Worm (Caenorhabditis elegans) whole organism, L4 larva: ENCODE measurements around the gene acox-1.5.

Experiments used
- D1046.2 ChIP-seq: fragments of 200-800 bp; sonication (Bioruptor generic); IDR thresholded peaks from 2 replicates; pipeline ENCODE4 v1.3.6; 2022; ENCODE audit warnings: missing genetic modification characterization, missing compliant biosample characterization
- F10B5.3 ChIP-seq: sonication (generic microtip); optimal IDR thresholded peaks from 2 replicates; lab custom pipeline; 2016; ENCODE audit warnings: mild to moderate bottlenecking, missing genetic modification characterization, missing compliant biosample characterization
- F26F4.8 ChIP-seq: fragments of 200-800 bp; sonication (Bioruptor generic); conservative IDR thresholded peaks from 2 replicates; pipeline ENCODE4 v1.3.6; 2022; ENCODE audit warnings: missing genetic modification characterization, missing compliant biosample characterization
- T26A8.4 ChIP-seq: fragments of 200-800 bp; sonication (Bioruptor generic); IDR thresholded peaks from 2 replicates; pipeline ENCODE4 v1.3.6; 2022; ENCODE audit warnings: missing genetic modification characterization, missing compliant biosample characterization
- Y105C5A.15 ChIP-seq: fragments of 200-800 bp; sonication (Bioruptor generic); IDR thresholded peaks from 2 replicates; pipeline ENCODE4 v1.3.6; 2022; ENCODE audit warnings: missing genetic modification characterization, missing compliant biosample characterization
- Y48G9A.11 ChIP-seq: fragments of 200-800 bp; sonication (Bioruptor generic); IDR thresholded peaks from 2 replicates; pipeline ENCODE4 v1.3.6; 2022; ENCODE audit warnings: missing genetic modification reagents, missing genetic modification characterization, missing compliant biosample characterization
- Y5F2A.4 ChIP-seq: fragments of 200-800 bp; sonication (Bioruptor generic); optimal IDR thresholded peaks from 2 replicates; lab custom pipeline; 2018; ENCODE audit warnings: mild to moderate bottlenecking, missing genetic modification characterization, missing compliant biosample characterization
- ZK546.5 ChIP-seq, 2 experiments: sonication (generic microtip); optimal IDR thresholded peaks; 2 replicates each; lab custom pipeline; 2017; ENCODE audit warnings: missing biosample characterization in 2 of 2, missing genetic modification characterization in 2 of 2
- aly-2 ChIP-seq: sonication (generic microtip); optimal IDR thresholded peaks from 2 replicates; lab custom pipeline; 2018; ENCODE audit warnings: missing biosample characterization, missing genetic modification characterization
- ama-1 ChIP-seq: fragments of 150-350 bp; optimal IDR thresholded peaks from 2 replicates; lab custom pipeline; 2014; ENCODE audit warnings: inconsistent platforms, mixed read lengths
- attf-4 ChIP-seq: sonication (generic microtip); optimal IDR thresholded peaks from 3 replicates; lab custom pipeline; 2017; ENCODE audit warnings: missing biosample characterization, missing genetic modification characterization
- ceh-20 ChIP-seq: fragments of 200-800 bp; sonication (Bioruptor generic); IDR thresholded peaks from 2 replicates; pipeline ENCODE4 v1.3.6; 2022; ENCODE audit warnings: missing genetic modification reagents, missing genetic modification characterization, missing compliant biosample characterization
- ceh-28 ChIP-seq: fragments of 150-350 bp; optimal IDR thresholded peaks from 2 replicates; lab custom pipeline; 2014; ENCODE audit warnings: missing biosample characterization, missing genetic modification reagents, missing genetic modification characterization
- ces-1 ChIP-seq: fragments of 150-350 bp; sonication (generic microtip); optimal IDR thresholded peaks from 4 replicates; lab custom pipeline; 2014; ENCODE audit warnings: missing biosample characterization, missing genetic modification reagents, missing genetic modification characterization
- dmd-9 ChIP-seq: fragments of 200-800 bp; sonication (Bioruptor generic); IDR thresholded peaks from 2 replicates; pipeline ENCODE4 v1.3.6; 2022; ENCODE audit warnings: missing genetic modification reagents, missing genetic modification characterization, missing compliant biosample characterization
- dve-1 ChIP-seq: sonication (generic microtip); optimal IDR thresholded peaks from 2 replicates; lab custom pipeline; 2017; ENCODE audit warnings: antibody characterized with exemption, mild to moderate bottlenecking, missing genetic modification characterization, missing compliant biosample characterization; ENCODE audit not compliant: insufficient read depth
- fos-1 ChIP-seq: fragments of 150-350 bp; optimal IDR thresholded peaks from 2 replicates; lab custom pipeline; 2014; ENCODE audit warnings: missing biosample characterization, missing genetic modification characterization
- gei-8 ChIP-seq: fragments of 200-800 bp; sonication (Bioruptor generic); optimal IDR thresholded peaks from 2 replicates; lab custom pipeline; 2018; ENCODE audit warnings: mild to moderate bottlenecking, missing genetic modification characterization, missing compliant biosample characterization
- hif-1 ChIP-seq, 2 experiments: sonication (generic microtip); optimal IDR thresholded peaks; 2 replicates each; lab custom pipeline; 2016 to 2017; ENCODE audit warnings: missing compliant biosample characterization in 2 of 2, missing genetic modification characterization in 2 of 2, missing genetic modification reagents in 2 of 2, missing genotype in 2 of 2, mild to moderate bottlenecking in 1 of 2
- lir-3 ChIP-seq: sonication (generic microtip); optimal IDR thresholded peaks from 2 replicates; lab custom pipeline; 2016; ENCODE audit warnings: mild to moderate bottlenecking, missing genetic modification characterization, missing compliant biosample characterization
- lsy-2 ChIP-seq, 2 experiments: fragments of 150-350 bp in 1 of 2; sonication (generic microtip) in 1 of 2; optimal IDR thresholded peaks; 2 replicates each; lab custom pipeline; 2014 to 2017; ENCODE audit warnings: missing biosample characterization in 2 of 2, missing genetic modification characterization in 2 of 2
- madf-5 ChIP-seq, 2 experiments: fragments of 200-800 bp; sonication (Bioruptor generic); IDR thresholded peaks; 2 replicates each; pipeline ENCODE4 v1.3.6; 2022; ENCODE audit warnings: missing compliant biosample characterization in 2 of 2, missing genetic modification characterization in 2 of 2
- mdt-29 ChIP-seq: fragments of 200-800 bp; sonication (Bioruptor generic); IDR thresholded peaks from 2 replicates; pipeline ENCODE4 v1.3.6; 2022; ENCODE audit warnings: missing genetic modification reagents, missing genetic modification characterization, missing compliant biosample characterization
- mep-1 ChIP-seq: fragments of 150-350 bp; sonication (generic microtip); optimal IDR thresholded peaks from 3 replicates; lab custom pipeline; 2014; ENCODE audit warnings: missing biosample characterization, missing genetic modification characterization
- mes-2 ChIP-seq: sonication (generic microtip); optimal IDR thresholded peaks from 2 replicates; lab custom pipeline; 2016; ENCODE audit warnings: missing genotype, mild to moderate bottlenecking, missing genetic modification characterization, missing compliant biosample characterization; ENCODE audit not compliant: poor library complexity, severe bottlenecking
- nhr-10 ChIP-seq: fragments of 150-350 bp; optimal IDR thresholded peaks from 2 replicates; lab custom pipeline; 2014; ENCODE audit warnings: missing biosample characterization, missing genetic modification characterization
- nhr-11 ChIP-seq: fragments of 150-350 bp; optimal IDR thresholded peaks from 2 replicates; lab custom pipeline; 2014; ENCODE audit warnings: missing biosample characterization, missing genetic modification characterization
- nhr-111 ChIP-seq: fragments of 200-800 bp; sonication (Bioruptor generic); optimal IDR thresholded peaks from 2 replicates; lab custom pipeline; 2018; ENCODE audit warnings: mild to moderate bottlenecking, missing genetic modification characterization, missing compliant biosample characterization
- nhr-48 ChIP-seq: sonication (generic microtip); optimal IDR thresholded peaks from 2 replicates; lab custom pipeline; 2016; ENCODE audit warnings: mild to moderate bottlenecking, missing genetic modification characterization, missing compliant biosample characterization
- nhr-76 ChIP-seq: fragments of 150-350 bp; optimal IDR thresholded peaks from 2 replicates; lab custom pipeline; 2014; ENCODE audit warnings: missing biosample characterization, missing genetic modification characterization
- nhr-77 ChIP-seq: fragments of 150-350 bp; optimal IDR thresholded peaks from 2 replicates; lab custom pipeline; 2014; ENCODE audit warnings: missing biosample characterization, missing genetic modification characterization
- pqm-1 ChIP-seq: sonication (generic microtip); optimal IDR thresholded peaks from 2 replicates; lab custom pipeline; 2017; ENCODE audit warnings: missing biosample characterization, missing genetic modification characterization
- sdz-12 ChIP-seq: fragments of 200-800 bp; sonication (Bioruptor generic); optimal IDR thresholded peaks from 2 replicates; lab custom pipeline; 2018; ENCODE audit warnings: mild to moderate bottlenecking, missing genetic modification characterization, missing compliant biosample characterization
- skn-1 ChIP-seq: fragments of 150-350 bp; optimal IDR thresholded peaks from 2 replicates; lab custom pipeline; 2014; ENCODE audit warnings: missing biosample characterization, missing genetic modification characterization
- spr-1 ChIP-seq: sonication (generic microtip); optimal IDR thresholded peaks from 2 replicates; lab custom pipeline; 2016; ENCODE audit warnings: mild to moderate bottlenecking, missing genetic modification characterization, missing compliant biosample characterization
- tag-97 ChIP-seq: fragments of 200-800 bp; sonication (Bioruptor generic); IDR thresholded peaks from 2 replicates; pipeline ENCODE4 v1.3.6; 2022; ENCODE audit warnings: missing genetic modification characterization, missing compliant biosample characterization
- tra-1 ChIP-seq: fragments of 200-800 bp; sonication (Bioruptor generic); IDR thresholded peaks from 2 replicates; pipeline ENCODE4 v1.3.6; 2022; ENCODE audit warnings: missing genetic modification reagents, missing genetic modification characterization, missing compliant biosample characterization
- unc-39 ChIP-seq: sonication (generic microtip); optimal IDR thresholded peaks from 2 replicates; lab custom pipeline; 2017; ENCODE audit warnings: missing biosample characterization, missing genetic modification characterization
- unc-62 ChIP-seq, 3 experiments: fragments of 150-350 bp in 1 of 3; sonication (generic microtip); optimal IDR thresholded peaks in 2 of 3; peaks in 1 of 3; 1 replicate in 1 of 3; 2 replicates in 2 of 3; lab custom pipeline; 2014 to 2017; ENCODE audit warnings: missing biosample characterization in 3 of 3, missing genetic modification characterization in 3 of 3, missing genetic modification reagents in 3 of 3, missing genotype in 1 of 3
- vab-7 ChIP-seq: fragments of 200-800 bp; sonication (Bioruptor generic); IDR thresholded peaks from 2 replicates; pipeline ENCODE4 v1.3.6; 2022; ENCODE audit warnings: missing genetic modification reagents, missing genetic modification characterization, missing compliant biosample characterization
- zfp-2 ChIP-seq: sonication (generic microtip); optimal IDR thresholded peaks from 2 replicates; lab custom pipeline; 2016; ENCODE audit warnings: mild to moderate bottlenecking, missing genetic modification characterization, missing compliant biosample characterization
- zfp-3 ChIP-seq: fragments of 200-800 bp; sonication (Bioruptor generic); conservative IDR thresholded peaks from 2 replicates; pipeline ENCODE4 v1.3.6; 2022; ENCODE audit warnings: missing genetic modification reagents, missing genetic modification characterization, missing compliant biosample characterization
- zip-11 ChIP-seq: fragments of 200-800 bp; sonication (Bioruptor generic); IDR thresholded peaks from 2 replicates; pipeline ENCODE4 v1.3.6; 2022; ENCODE audit warnings: missing genetic modification characterization, missing compliant biosample characterization
- zip-2 ChIP-seq: fragments of 150-350 bp; optimal IDR thresholded peaks from 2 replicates; lab custom pipeline; 2014; ENCODE audit warnings: missing biosample characterization, missing genetic modification characterization

Gene acox-1.5

DNA sequence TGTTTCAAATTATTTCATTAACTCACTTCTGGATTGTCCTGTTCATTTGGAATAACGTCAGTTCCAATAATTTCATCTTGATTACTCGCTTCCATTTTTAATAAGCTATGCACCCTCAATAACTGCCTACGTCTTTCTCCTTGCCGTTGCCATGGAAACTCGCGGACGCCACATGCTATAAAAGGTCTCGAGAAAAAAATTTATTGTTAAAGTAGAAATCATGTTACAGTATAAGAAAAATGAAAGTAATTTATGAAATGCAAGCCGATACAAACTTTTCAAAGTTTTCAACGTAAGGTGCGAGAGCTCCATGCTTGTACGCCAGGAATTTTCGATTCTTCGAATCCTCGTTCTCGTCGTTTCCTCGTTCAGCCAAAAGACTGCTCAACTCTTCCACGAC lies 20.1 kb upstream of the acox-1.5 start, which contains the start of gene bbs-4:
Gene bbs-4, minus strand, starts transcription at position 101 of the 400 bp plus-strand sequence.
- TF ChIP-seq skn-1 (tag; lab: Kevin White, UChicago): no peak
- TF ChIP-seq dmd-9 (GFP tag; lab: Robert Waterston, UW): no peak
- no peak for TF ChIP-seq D1046.2 (GFP tag; lab: Robert Waterston, UW)
- TF ChIP-seq ceh-28 (tag; lab: Kevin White, UChicago): no peak
- TF ChIP-seq nhr-111 (GFP tag; lab: Kevin White, UChicago): no peak
- no peak for TF ChIP-seq zfp-3 (GFP tag; lab: Robert Waterston, UW)
- no peak for TF ChIP-seq mep-1
- no peak for TF ChIP-seq Y5F2A.4
- no peak for TF ChIP-seq vab-7 (GFP tag; lab: Robert Waterston, UW)
- TF ChIP-seq tra-1 (GFP tag; lab: Robert Waterston, UW): no peak
- no peak for TF ChIP-seq F26F4.8 (GFP tag; lab: Robert Waterston, UW)
- TF ChIP-seq F10B5.3 (tag; lab: Kevin White, UChicago): no peak
- TF ChIP-seq sdz-12 (GFP tag; lab: Kevin White, UChicago): no peak
- TF ChIP-seq ama-1: no peak
- no peak for TF ChIP-seq attf-4 (tag; lab: Kevin White, UChicago)

- TF ChIP-seq ama-1 (no peak), unc-62 (GFP tag; optimal IDR thresholded peaks at IDR 0.05 in 1 of 2; lab: Kevin White, UChicago) (peak in 1 of 2 experiments; percentile 43), unc-62 (tag; optimal IDR thresholded peaks at IDR 0.05; lab: Kevin White, UChicago) (no peak), attf-4 (tag; lab: Kevin White, UChicago) (no peak), spr-1 (tag; lab: Kevin White, UChicago) (no peak), tag-97 (GFP tag; lab: Robert Waterston, UW) (no peak)
Measured at ce11 chrIII:9608650-9609049, 16.7 kb upstream of the acox-1.5 start, which contains the start of gene clec-161. clec-161 (minus strand) TSS chrIII:9608750.

DNA sequence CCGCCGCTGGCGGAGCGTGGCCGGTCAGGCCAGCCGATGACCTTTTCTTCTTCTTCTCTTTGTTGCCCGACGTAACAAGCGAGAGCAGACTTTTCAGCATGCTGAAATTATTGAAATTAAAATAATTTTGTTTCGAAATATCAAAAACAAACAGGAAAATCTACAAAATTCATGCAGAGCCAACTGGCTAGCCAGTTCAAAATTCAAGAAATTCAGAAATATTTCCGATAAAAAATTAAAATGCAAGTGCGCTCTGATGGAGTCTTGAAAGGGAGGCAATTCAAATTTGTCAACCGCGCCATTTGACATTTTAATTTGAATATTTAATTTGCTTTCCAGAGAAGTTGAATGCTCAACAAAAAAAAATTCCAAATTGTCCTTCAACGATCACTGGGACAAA lies 8.7 kb upstream of the acox-1.5 start, which contains the start of gene F58A4.2:
Gene F58A4.2, minus strand, starts transcription at position 101 of the 400 bp plus-strand sequence.
- TF ChIP-seq Y48G9A.11 (GFP tag; lab: Robert Waterston, UW) (no peak), aly-2 (no peak), madf-5 (GFP tag; IDR thresholded peaks at IDR 0.05; lab: Robert Waterston, UW) (no peak), nhr-48 (tag; lab: Kevin White, UChicago) (no peak), ces-1 (GFP tag; lab: Kevin White, UChicago) (no peak), mdt-29 (no peak), sdz-12 (GFP tag; lab: Kevin White, UChicago) (no peak), pqm-1 (tag; lab: Kevin White, UChicago) (no peak)

DNA sequence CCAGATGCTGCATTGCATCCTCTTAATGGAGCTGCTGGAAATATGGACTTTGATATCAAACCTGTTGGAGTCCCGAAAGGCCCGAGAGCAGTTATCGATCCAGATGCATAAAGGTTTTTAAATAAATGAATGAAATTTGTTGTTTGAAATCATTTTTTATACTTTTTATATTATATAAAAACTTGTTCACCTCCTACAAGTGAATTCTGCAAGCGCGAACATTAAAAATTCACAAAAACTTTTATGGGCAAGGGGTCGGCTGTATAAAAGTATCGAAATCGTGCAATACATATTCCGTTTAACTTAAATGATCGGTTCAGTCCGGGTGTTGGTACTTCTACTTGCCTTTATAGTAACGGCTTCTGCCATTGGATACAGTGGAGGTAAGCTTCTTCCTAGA lies 6.2 kb upstream of the acox-1.5 start, which contains the start of gene F58A4.1:
Gene F58A4.1, plus strand, starts transcription at position 301 of the 400 bp plus-strand sequence.
- TF ChIP-seq mdt-29 (no peak), ZK546.5 (tag; optimal IDR thresholded peaks at IDR 0.05; lab: Kevin White, UChicago) (no peak), mes-2 (tag; lab: Kevin White, UChicago) (no peak), fos-1 (tag; lab: Kevin White, UChicago) (no peak), zip-2 (tag; lab: Kevin White, UChicago) (no peak), lir-3 (tag; lab: Kevin White, UChicago) (no peak), Y105C5A.15 (no peak), zip-11 (GFP tag; lab: Robert Waterston, UW) (no peak), F10B5.3 (tag; lab: Kevin White, UChicago) (no peak), T26A8.4 (GFP tag; lab: Robert Waterston, UW) (no peak)

DNA sequence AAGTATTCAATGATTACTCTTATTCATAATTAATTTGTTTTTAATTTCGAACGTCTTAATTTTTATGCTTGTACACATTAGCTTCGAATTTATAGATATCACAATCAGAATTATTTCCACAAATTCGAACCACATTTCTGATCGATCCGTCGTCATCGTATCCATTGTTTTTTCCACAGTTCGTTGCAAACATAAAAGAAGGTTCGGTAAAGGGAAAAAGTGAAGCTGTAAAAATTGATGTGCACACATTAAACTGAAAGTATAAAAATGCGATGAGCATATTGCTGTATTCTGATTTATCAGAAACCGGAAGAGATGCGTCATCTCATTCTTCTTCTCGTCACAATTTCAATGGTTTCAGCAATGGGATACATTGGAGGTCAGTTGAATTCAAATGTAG lies 5.1 kb upstream of the acox-1.5 start, which contains the start of gene C48B4.12:
Gene C48B4.12, plus strand, starts transcription at position 301 of the 400 bp plus-strand sequence.
- TF ChIP-seq lsy-2 (tag; optimal IDR thresholded peaks at IDR 0.05; lab: Kevin White, UChicago): no peak
- TF ChIP-seq nhr-77 (tag; lab: Kevin White, UChicago): no peak
- TF ChIP-seq Y5F2A.4: no peak
- no peak for TF ChIP-seq gei-8 (GFP tag; lab: Kevin White, UChicago)
- no peak for TF ChIP-seq unc-39 (tag; lab: Kevin White, UChicago)
- no peak for TF ChIP-seq nhr-48 (tag; lab: Kevin White, UChicago)
- no peak for TF ChIP-seq attf-4 (tag; lab: Kevin White, UChicago)
- TF ChIP-seq nhr-10 (tag; lab: Kevin White, UChicago): no peak
- TF ChIP-seq hif-1 (tag; optimal IDR thresholded peaks at IDR 0.05; lab: Kevin White, UChicago): no peak
- no peak for TF ChIP-seq nhr-76 (tag; lab: Kevin White, UChicago)
- no peak for TF ChIP-seq ceh-20 (GFP tag; lab: Robert Waterston, UW)
- no peak for TF ChIP-seq tra-1 (GFP tag; lab: Robert Waterston, UW)
- TF ChIP-seq zfp-2: no peak
- no peak for TF ChIP-seq dve-1 (tag; lab: Kevin White, UChicago)
- TF ChIP-seq nhr-11: no peak
